Worm (Caenorhabditis elegans) whole organism, mixed stage, embryonic: ENCODE results near the gene npr-2.
A peak's percentile ranks its signal among the peaks of the same experiment; 100 is the strongest.

ENCODE experiments used
- M03D4.4 ChIP-seq: sonication (generic microtip); optimal IDR thresholded peaks from 2 replicates; lab custom pipeline; 2017; ENCODE audit warnings: mild to moderate bottlenecking, missing genetic modification characterization, missing compliant biosample characterization
- ces-1 ChIP-seq: fragments of 150-350 bp; optimal IDR thresholded peaks from 2 replicates; lab custom pipeline; 2014; ENCODE audit warnings: missing biosample characterization, missing genetic modification reagents, missing genetic modification characterization
- cnd-1 ChIP-seq: fragments of 200-800 bp; sonication (Bioruptor generic); optimal IDR thresholded peaks from 2 replicates; lab custom pipeline; 2018; ENCODE audit warnings: mild to moderate bottlenecking, missing genetic modification characterization, missing compliant biosample characterization
- elt-3 ChIP-seq: fragments of 150-350 bp; optimal IDR thresholded peaks from 2 replicates; lab custom pipeline; 2014; ENCODE audit warnings: missing biosample characterization, missing genetic modification characterization
- hlh-1 ChIP-seq: fragments of 150-350 bp; optimal IDR thresholded peaks from 2 replicates; lab custom pipeline; 2014; ENCODE audit warnings: missing biosample characterization, missing genetic modification reagents, missing genetic modification characterization
- lin-13 ChIP-seq: fragments of 150-350 bp; optimal IDR thresholded peaks from 2 replicates; lab custom pipeline; 2014; ENCODE audit warnings: missing biosample characterization, missing genetic modification characterization
- lsy-2 ChIP-seq: fragments of 150-350 bp; optimal IDR thresholded peaks from 2 replicates; lab custom pipeline; 2014; ENCODE audit warnings: missing biosample characterization, missing genetic modification characterization
- mab-5 ChIP-seq: fragments of 150-350 bp; optimal IDR thresholded peaks from 2 replicates; lab custom pipeline; 2014; ENCODE audit warnings: missing biosample characterization, missing genetic modification characterization
- mep-1 ChIP-seq: fragments of 150-350 bp; optimal IDR thresholded peaks from 2 replicates; lab custom pipeline; 2017; ENCODE audit warnings: missing biosample characterization, missing genetic modification reagents, missing genetic modification characterization, inconsistent platforms
- nhr-237 ChIP-seq: fragments of 150-350 bp; optimal IDR thresholded peaks from 2 replicates; lab custom pipeline; 2014; ENCODE audit warnings: missing biosample characterization, missing genetic modification characterization
- snpc-4 ChIP-seq: fragments of 150-350 bp; optimal IDR thresholded peaks from 2 replicates; lab custom pipeline; 2014; ENCODE audit warnings: missing biosample characterization, missing genetic modification characterization
- sptf-1 ChIP-seq: sonication (generic microtip); optimal IDR thresholded peaks from 2 replicates; lab custom pipeline; 2017; ENCODE audit warnings: mild to moderate bottlenecking, missing genetic modification characterization, moderate library complexity, missing compliant biosample characterization
- tbx-8 ChIP-seq: fragments of 200-800 bp; sonication (Bioruptor generic); optimal IDR thresholded peaks from 2 replicates; lab custom pipeline; 2018; ENCODE audit warnings: mild to moderate bottlenecking, missing genetic modification characterization, moderate library complexity, missing compliant biosample characterization
- unc-120 ChIP-seq: sonication (generic microtip); optimal IDR thresholded peaks from 2 replicates; lab custom pipeline; 2017; ENCODE audit warnings: missing genetic modification characterization, missing compliant biosample characterization; ENCODE audit not compliant: poor library complexity, severe bottlenecking
- ztf-11 ChIP-seq: fragments of 150-350 bp; optimal IDR thresholded peaks from 2 replicates; lab custom pipeline; 2014; ENCODE audit warnings: missing biosample characterization, missing genetic modification characterization

Gene npr-2

DNA sequence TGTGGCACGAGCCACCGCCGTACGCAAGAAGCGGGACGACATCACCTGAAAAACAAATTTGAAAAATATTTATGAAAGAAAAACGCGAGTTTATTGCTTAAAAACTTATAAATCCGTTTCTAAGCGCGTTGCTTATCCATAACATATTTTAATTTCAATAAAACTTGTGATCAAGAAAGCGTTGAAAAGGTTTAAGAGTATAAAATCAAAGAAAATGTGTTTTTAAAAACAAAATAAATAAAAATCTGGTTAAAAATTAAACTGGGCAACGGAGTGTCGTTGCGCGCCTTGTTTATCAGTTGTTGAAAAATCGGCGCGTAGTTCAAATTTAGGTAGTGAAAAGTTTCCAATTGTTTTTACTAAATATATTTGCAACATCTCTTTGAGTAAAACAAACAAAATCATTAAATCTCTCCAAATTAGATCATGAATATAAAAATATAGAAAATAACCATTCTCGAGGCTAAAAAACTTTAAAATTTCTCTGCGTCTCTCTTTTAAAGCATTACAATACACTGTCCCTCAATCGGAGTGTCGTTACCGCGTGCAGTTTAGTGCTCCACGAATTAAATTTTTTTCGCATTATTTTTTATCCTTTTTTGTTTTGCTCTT, 55.0 kb downstream of the npr-2 start, which contains the start of gene ndua-5:
ndua-5 (minus strand) TSS at position 51 of the 612 bp plus-strand sequence.
- TF ChIP-seq unc-120 (tag; lab: Kevin White, UChicago) = no peak
- peak; percentile 29 for TF ChIP-seq nhr-237
- no peak for TF ChIP-seq ztf-11
- peak; percentile 36 for TF ChIP-seq ces-1
- peak; percentile 52 for TF ChIP-seq lsy-2 (tag; lab: Kevin White, UChicago)
- TF ChIP-seq, all 35 proteins: peak for 3

DNA sequence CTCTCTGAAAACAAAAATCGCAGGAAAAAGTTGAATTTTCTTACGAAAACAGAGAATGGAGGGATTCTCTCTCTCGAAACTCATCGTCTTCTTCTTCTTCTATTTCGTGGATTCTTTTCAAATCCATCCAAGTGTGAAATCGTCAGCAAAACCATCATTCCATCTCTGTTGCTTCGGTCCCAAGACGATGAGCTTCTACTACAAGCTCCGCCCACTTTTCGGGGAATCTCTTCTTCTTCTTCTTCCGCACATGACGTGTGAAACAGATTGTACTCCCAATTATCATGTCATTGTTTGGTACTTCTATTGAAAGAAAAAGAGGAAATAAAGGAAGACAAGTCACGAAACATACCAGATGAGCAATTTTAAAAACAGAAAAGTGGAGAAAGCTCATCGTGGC, 56.8 kb downstream of the npr-2 start:
- no peak for TF ChIP-seq elt-3 (tag; lab: Kevin White, UChicago)
- TF ChIP-seq sptf-1 = no peak
- no peak for TF ChIP-seq mab-5 (tag; lab: Kevin White, UChicago)
- no peak for TF ChIP-seq M03D4.4 (tag; lab: Kevin White, UChicago)
- TF ChIP-seq unc-120 (tag; lab: Kevin White, UChicago) = no peak
- no peak for TF ChIP-seq nhr-237
- no peak for TF ChIP-seq snpc-4 (tag; lab: Kevin White, UChicago)
- no peak for TF ChIP-seq tbx-8 (GFP tag; lab: Kevin White, UChicago)
- TF ChIP-seq mep-1 (tag; lab: Kevin White, UChicago) = no peak
- no peak for TF ChIP-seq hlh-1 (tag; lab: Kevin White, UChicago)
- no peak for TF ChIP-seq lin-13
- TF ChIP-seq cnd-1 = no peak

- TF ChIP-seq nhr-237 = no peak
Measured at ce11 chrIV:9520629-9521028, 59.3 kb downstream of the npr-2 start.
